Fruit fly (Drosophila melanogaster): Measurements from ENCODE around the gene CG13643.

Gene CG13643

dm6 chr3R:24875939-24876842 is 29.6 kb downstream of the CG13643 start, which contains the start of gene CG3744 (continued):
- TF ChIP-seq bsh (GFP tag; optimal IDR thresholded peaks at IDR 0.05) = peak; percentile 7 to 86
- TF ChIP-seq ci (GFP tag; IDR thresholded peaks at IDR 0.05) = peak; percentile 95
- TF ChIP-seq ro (GFP tag; IDR thresholded peaks at IDR 0.05) = peak; percentile 90
- peak; percentile 41 for TF ChIP-seq sd (tag; optimal IDR thresholded peaks at IDR 0.05)
- TF ChIP-seq CG15479 (GFP tag; optimal IDR thresholded peaks at IDR 0.05) = peak; percentile 86
- TF ChIP-seq chn (GFP tag; optimal IDR thresholded peaks at IDR 0.05) = peak; percentile 73
- peak; percentile 81 for TF ChIP-seq Poxn (GFP tag; IDR thresholded peaks at IDR 0.05)
- no peak for TF ChIP-seq prd (optimal IDR thresholded peaks at IDR 0.05)
- peak; percentile 96 for TF ChIP-seq prd (GFP tag; IDR thresholded peaks at IDR 0.05)
- no peak for TF ChIP-seq cwo (GFP tag; optimal IDR thresholded peaks at IDR 0.05)
- peak; percentile 14 for TF ChIP-seq CG10565 (GFP tag; optimal IDR thresholded peaks at IDR 0.05)
- TF ChIP-seq nau (GFP tag; optimal IDR thresholded peaks at IDR 0.05) = no peak
- no peak for TF ChIP-seq kah (GFP tag; optimal IDR thresholded peaks at IDR 0.05)
- TF ChIP-seq CG17912 (GFP tag; optimal IDR thresholded peaks at IDR 0.05) = peak; percentile 56
- peak; percentile 87 for TF ChIP-seq Optix (GFP tag; IDR thresholded peaks at IDR 0.05)
- peak; percentile 70 for TF ChIP-seq ash1 (GFP tag; optimal IDR thresholded peaks at IDR 0.05)
- TF ChIP-seq Drgx (GFP tag; IDR thresholded peaks at IDR 0.05) = peak; percentile 89
- peak; percentile 89 for TF ChIP-seq CG10654 (GFP tag; optimal IDR thresholded peaks at IDR 0.05)
- TF ChIP-seq CG12155 (GFP tag; optimal IDR thresholded peaks at IDR 0.05) = peak; percentile 87
- TF ChIP-seq CG2712 (tag; optimal IDR thresholded peaks at IDR 0.05) = peak; percentile 94
- peak; percentile 72 for TF ChIP-seq Dip3 (GFP tag; optimal IDR thresholded peaks at IDR 0.05)
- TF ChIP-seq kay (GFP tag; optimal IDR thresholded peaks at IDR 0.05) = peak; percentile 69
- peak; percentile 84 for TF ChIP-seq CG4730 (GFP tag; IDR thresholded peaks at IDR 0.05)
- peak; percentile 94 for TF ChIP-seq wdn (GFP tag; IDR thresholded peaks at IDR 0.05)
- peak; percentile 54 for TF ChIP-seq Max (GFP tag; optimal IDR thresholded peaks at IDR 0.05)
- peak; percentile 50 for TF ChIP-seq odd (GFP tag; optimal IDR thresholded peaks at IDR 0.05)
- peak; percentile 90 for TF ChIP-seq CG1602 (GFP tag; optimal IDR thresholded peaks at IDR 0.05)
- TF ChIP-seq CG17361 (GFP tag; IDR thresholded peaks at IDR 0.05) = peak; percentile 92
- TF ChIP-seq CG30431 (GFP tag; optimal IDR thresholded peaks at IDR 0.05) = peak; percentile 82
- peak; percentile 77 for TF ChIP-seq ato (GFP tag; IDR thresholded peaks at IDR 0.05; ENCODE audit: partially characterized antibody)
- TF ChIP-seq TFAM (GFP tag; optimal IDR thresholded peaks at IDR 0.05) = peak; percentile 19
- peak; percentile 88 for TF ChIP-seq CG4424 (GFP tag; optimal IDR thresholded peaks at IDR 0.05)
- TF ChIP-seq CG1792 (GFP tag; optimal IDR thresholded peaks at IDR 0.05) = peak; percentile 42
- no peak for TF ChIP-seq CG1832 (GFP tag; optimal IDR thresholded peaks at IDR 0.05)
- peak; percentile 92 for TF ChIP-seq PHDP (tag; optimal IDR thresholded peaks at IDR 0.05)
- TF ChIP-seq HLH3B (GFP tag; IDR thresholded peaks at IDR 0.05) = peak; percentile 92
- no peak for TF ChIP-seq Lpt (GFP tag; optimal IDR thresholded peaks at IDR 0.05)
- TF ChIP-seq CG31388 (GFP tag; optimal IDR thresholded peaks at IDR 0.05) = peak; percentile 28
- peak; percentile 88 for TF ChIP-seq onecut (GFP tag; IDR thresholded peaks at IDR 0.05)
- TF ChIP-seq Ets97D (GFP tag; optimal IDR thresholded peaks at IDR 0.05) = peak; percentile 60
- TF ChIP-seq CG17359 (tag; optimal IDR thresholded peaks at IDR 0.05) = peak; percentile 90
- TF ChIP-seq sc (optimal IDR thresholded peaks at IDR 0.05) = no peak
- TF ChIP-seq sc (GFP tag; optimal IDR thresholded peaks at IDR 0.05) = peak; percentile 64
- TF ChIP-seq Ptx1 (GFP tag; IDR thresholded peaks at IDR 0.05) = peak; percentile 95
- peak in 1 of 2 experiments; percentile 65 for TF ChIP-seq Eip74EF (GFP tag; optimal IDR thresholded peaks at IDR 0.05)
- TF ChIP-seq CG10366 (GFP tag; IDR thresholded peaks at IDR 0.05) = peak; percentile 95
- peak; percentile 67 for TF ChIP-seq CG12219 (GFP tag; optimal IDR thresholded peaks at IDR 0.05)
- TF ChIP-seq CG10147 (GFP tag; optimal IDR thresholded peaks at IDR 0.05) = peak; percentile 85
- peak; percentile 50 for TF ChIP-seq YL-1 (GFP tag; optimal IDR thresholded peaks at IDR 0.05)
